Worm (Caenorhabditis elegans): ENCODE data around the gene aptf-2.
"Not testable (repeated sequence)": the region's sequence is repeated elsewhere in the genome, so short reads cannot be mapped to it uniquely, and the experiment has no call there.

aptf-2 gene

ce11 chrIV:13415739-13416271, at the start of gene aptf-2, which contains the start of gene pik-1:
Gene aptf-2 (minus strand): TSS chrIV:13416051.
Gene pik-1 (plus strand): TSS chrIV:13416041.
- TF ChIP-seq T22C8.4 (GFP tag; IDR thresholded peaks at IDR 0.05), result no peak
- no peak for TF ChIP-seq tab-1 (GFP tag; IDR thresholded peaks at IDR 0.05)
- no peak for TF ChIP-seq cog-1 (tag; optimal IDR thresholded peaks at IDR 0.05)
- no peak for TF ChIP-seq klf-2 (GFP tag; conservative IDR thresholded peaks at IDR 0.05)
- no peak for TF ChIP-seq ztf-23 (GFP tag; IDR thresholded peaks at IDR 0.05)
- no peak for TF ChIP-seq ztf-29 (GFP tag; IDR thresholded peaks at IDR 0.05)
- TF ChIP-seq flt-1 (GFP tag; IDR thresholded peaks at IDR 0.05), result no peak
- no peak for TF ChIP-seq ref-1 (GFP tag; conservative IDR thresholded peaks at IDR 0.05)
- TF ChIP-seq med-1 (GFP tag; optimal IDR thresholded peaks at IDR 0.05; ENCODE audit: insufficient read depth), result no peak

ce11 chrIV:13464620-13465019, 48.8 kb upstream of the aptf-2 start:
- 0 out of 2 replicates have a peak, but pooled peaks have one; percentile 5 for TF ChIP-seq flt-1 (GFP tag; IDR thresholded peaks at IDR 0.05)

ce11 chrIV:13463889-13464288, 48.0 kb upstream of the aptf-2 start:
- TF ChIP-seq ref-1 (GFP tag; conservative IDR thresholded peaks at IDR 0.05), result peak; percentile 50; the same call in 1 of the 2 replicates
- TF ChIP-seq flt-1 (GFP tag; IDR thresholded peaks at IDR 0.05), result peak; percentile 89

ce11 chrIV:13460876-13461275, 45.0 kb upstream of the aptf-2 start, which contains the start of gene Y38H8A.12:
Gene Y38H8A.12 (minus strand): TSS chrIV:13460976.
- TF ChIP-seq ref-1 (GFP tag; conservative IDR thresholded peaks at IDR 0.05) (no peak), med-1 (GFP tag; optimal IDR thresholded peaks at IDR 0.05; ENCODE audit: insufficient read depth) (no peak)

ce11 chrIV:13458237-13458636, 42.4 kb upstream of the aptf-2 start:
- TF ChIP-seq ref-1 (GFP tag; conservative IDR thresholded peaks at IDR 0.05) (no peak), tab-1 (GFP tag; IDR thresholded peaks at IDR 0.05) (no peak), ztf-23 (GFP tag; IDR thresholded peaks at IDR 0.05) (no peak), med-1 (GFP tag; optimal IDR thresholded peaks at IDR 0.05; ENCODE audit: insufficient read depth) (no peak), ztf-29 (GFP tag; IDR thresholded peaks at IDR 0.05) (no peak), cog-1 (tag; optimal IDR thresholded peaks at IDR 0.05) (no peak), klf-2 (GFP tag; conservative IDR thresholded peaks at IDR 0.05) (no peak), T22C8.4 (GFP tag; IDR thresholded peaks at IDR 0.05) (no peak), flt-1 (GFP tag; IDR thresholded peaks at IDR 0.05) (no peak)

ce11 chrIV:13456893-13457292, 41.0 kb upstream of the aptf-2 start:
- TF ChIP-seq flt-1 (GFP tag; IDR thresholded peaks at IDR 0.05) (no peak), ztf-23 (GFP tag; IDR thresholded peaks at IDR 0.05) (no peak), ztf-29 (GFP tag; IDR thresholded peaks at IDR 0.05) (no peak), cog-1 (tag; optimal IDR thresholded peaks at IDR 0.05) (no peak), ref-1 (GFP tag; conservative IDR thresholded peaks at IDR 0.05) (no peak), T22C8.4 (GFP tag; IDR thresholded peaks at IDR 0.05) (no peak), klf-2 (GFP tag; conservative IDR thresholded peaks at IDR 0.05) (no peak), med-1 (GFP tag; optimal IDR thresholded peaks at IDR 0.05; ENCODE audit: insufficient read depth) (no peak), tab-1 (GFP tag; IDR thresholded peaks at IDR 0.05) (no peak)

ce11 chrIV:13455200-13455599, 39.3 kb upstream of the aptf-2 start, which contains the start of gene Y38H8A.7:
Gene Y38H8A.7 (plus strand): TSS chrIV:13455500.
- TF ChIP-seq ref-1 (GFP tag; conservative IDR thresholded peaks at IDR 0.05); ztf-23 (GFP tag; IDR thresholded peaks at IDR 0.05); ztf-29 (GFP tag; IDR thresholded peaks at IDR 0.05): not testable (repeated sequence)

- TF ChIP-seq med-1 (GFP tag; optimal IDR thresholded peaks at IDR 0.05; ENCODE audit: insufficient read depth) (no peak), ref-1 (GFP tag; conservative IDR thresholded peaks at IDR 0.05) (no peak), klf-2 (GFP tag; conservative IDR thresholded peaks at IDR 0.05) (no peak), tab-1 (GFP tag; IDR thresholded peaks at IDR 0.05) (no peak), cog-1 (tag; optimal IDR thresholded peaks at IDR 0.05) (no peak), ztf-29 (GFP tag; IDR thresholded peaks at IDR 0.05) (no peak), flt-1 (GFP tag; IDR thresholded peaks at IDR 0.05) (no peak), T22C8.4 (GFP tag; IDR thresholded peaks at IDR 0.05) (no peak), ztf-23 (GFP tag; IDR thresholded peaks at IDR 0.05) (no peak)
Measured at ce11 chrIV:13454698-13455097, 38.8 kb upstream of the aptf-2 start, which contains the start of gene uso-1. Gene uso-1 (minus strand): TSS chrIV:13454798.

ce11 chrIV:13453509-13453908, 37.7 kb upstream of the aptf-2 start:
- TF ChIP-seq ztf-23 (GFP tag; IDR thresholded peaks at IDR 0.05) (no peak), klf-2 (GFP tag; conservative IDR thresholded peaks at IDR 0.05) (no peak), ref-1 (GFP tag; conservative IDR thresholded peaks at IDR 0.05) (no peak), cog-1 (tag; optimal IDR thresholded peaks at IDR 0.05) (no peak), flt-1 (GFP tag; IDR thresholded peaks at IDR 0.05) (no peak), tab-1 (GFP tag; IDR thresholded peaks at IDR 0.05) (no peak), T22C8.4 (GFP tag; IDR thresholded peaks at IDR 0.05) (no peak), med-1 (GFP tag; optimal IDR thresholded peaks at IDR 0.05; ENCODE audit: insufficient read depth) (no peak), ztf-29 (GFP tag; IDR thresholded peaks at IDR 0.05) (no peak)

ce11 chrIV:13450740-13451139, 34.9 kb upstream of the aptf-2 start:
- TF ChIP-seq flt-1 (GFP tag; IDR thresholded peaks at IDR 0.05) (no peak), ztf-29 (GFP tag; IDR thresholded peaks at IDR 0.05) (no peak), ztf-23 (GFP tag; IDR thresholded peaks at IDR 0.05) (no peak), T22C8.4 (GFP tag; IDR thresholded peaks at IDR 0.05) (no peak), cog-1 (tag; optimal IDR thresholded peaks at IDR 0.05) (no peak), med-1 (GFP tag; optimal IDR thresholded peaks at IDR 0.05; ENCODE audit: insufficient read depth) (no peak), ref-1 (GFP tag; conservative IDR thresholded peaks at IDR 0.05) (no peak), tab-1 (GFP tag; IDR thresholded peaks at IDR 0.05) (no peak), klf-2 (GFP tag; conservative IDR thresholded peaks at IDR 0.05) (no peak)
